Worm (Caenorhabditis elegans) whole organism, late embryonic: ENCODE results near the gene egl-43.

ENCODE experiments used
- C08G9.2 ChIP-seq: sonication (generic microtip); optimal IDR thresholded peaks from 2 replicates; lab custom pipeline; 2016; ENCODE audit warnings: mild to moderate bottlenecking, missing genetic modification characterization, moderate library complexity, missing compliant biosample characterization
- C38D4.7 ChIP-seq: fragments of 200-800 bp; sonication (Bioruptor generic); optimal IDR thresholded peaks from 2 replicates; lab custom pipeline; 2018; ENCODE audit warnings: mild to moderate bottlenecking, missing genetic modification characterization, moderate library complexity, missing compliant biosample characterization
- F13H6.1 ChIP-seq: sonication (generic microtip); optimal IDR thresholded peaks from 2 replicates; lab custom pipeline; 2016; ENCODE audit warnings: missing genetic modification characterization, missing compliant biosample characterization
- K02D7.2 ChIP-seq: sonication (generic microtip); optimal IDR thresholded peaks from 2 replicates; lab custom pipeline; 2017; ENCODE audit warnings: mild to moderate bottlenecking, missing genetic modification characterization, missing compliant biosample characterization
- K09A11.1 ChIP-seq: sonication (generic microtip); optimal IDR thresholded peaks from 2 replicates; lab custom pipeline; 2017; ENCODE audit warnings: antibody characterized with exemption, mild to moderate bottlenecking, missing genetic modification characterization, missing compliant biosample characterization; ENCODE audit not compliant: insufficient read depth
- Y22D7AL.16 ChIP-seq: sonication (generic microtip); optimal IDR thresholded peaks from 2 replicates; lab custom pipeline; 2016; ENCODE audit warnings: missing genetic modification characterization, missing compliant biosample characterization
- ahr-1 ChIP-seq: sonication (generic microtip); optimal IDR thresholded peaks from 2 replicates; lab custom pipeline; 2016; ENCODE audit warnings: missing genetic modification characterization, missing compliant biosample characterization
- ceh-14 ChIP-seq: sonication (generic microtip); optimal IDR thresholded peaks from 2 replicates; lab custom pipeline; 2016; ENCODE audit warnings: missing genotype, missing genetic modification characterization, missing compliant biosample characterization
- ceh-18 ChIP-seq: sonication (generic microtip); optimal IDR thresholded peaks from 2 replicates; lab custom pipeline; 2016; ENCODE audit warnings: missing genetic modification characterization, missing compliant biosample characterization
- ceh-2 ChIP-seq: sonication (generic microtip); optimal IDR thresholded peaks from 2 replicates; lab custom pipeline; 2016; ENCODE audit warnings: missing genotype, missing genetic modification characterization, missing compliant biosample characterization
- ceh-24 ChIP-seq: sonication (generic microtip); optimal IDR thresholded peaks from 2 replicates; lab custom pipeline; 2016; ENCODE audit warnings: mild to moderate bottlenecking, missing genetic modification characterization, missing compliant biosample characterization
- ceh-30 ChIP-seq: fragments of 150-350 bp; optimal IDR thresholded peaks from 2 replicates; lab custom pipeline; 2014; ENCODE audit warnings: missing biosample characterization, missing genetic modification characterization
- ceh-31 ChIP-seq: sonication (generic microtip); optimal IDR thresholded peaks from 2 replicates; lab custom pipeline; 2016; ENCODE audit warnings: missing genetic modification characterization, missing compliant biosample characterization
- ceh-34 ChIP-seq: sonication (generic microtip); optimal IDR thresholded peaks from 2 replicates; lab custom pipeline; 2016; ENCODE audit warnings: mild to moderate bottlenecking, missing genetic modification characterization, missing compliant biosample characterization
- ceh-48 ChIP-seq: sonication (generic microtip); optimal IDR thresholded peaks from 2 replicates; lab custom pipeline; 2016; ENCODE audit warnings: missing genetic modification characterization, inconsistent platforms, missing compliant biosample characterization
- ceh-6 ChIP-seq: fragments of 200-800 bp; sonication (Bioruptor generic); optimal IDR thresholded peaks from 2 replicates; lab custom pipeline; 2018; ENCODE audit warnings: mild to moderate bottlenecking, missing genetic modification characterization, missing compliant biosample characterization
- dve-1 ChIP-seq: sonication (generic microtip); optimal IDR thresholded peaks from 2 replicates; lab custom pipeline; 2017; ENCODE audit warnings: antibody characterized with exemption, mild to moderate bottlenecking, missing genetic modification characterization, missing compliant biosample characterization
- elt-2 ChIP-seq: sonication (generic microtip); optimal IDR thresholded peaks from 2 replicates; lab custom pipeline; 2016; ENCODE audit warnings: missing genetic modification reagents, missing genetic modification characterization, missing compliant biosample characterization
- ets-4 ChIP-seq: sonication (generic microtip); optimal IDR thresholded peaks from 2 replicates; lab custom pipeline; 2016; ENCODE audit warnings: missing genetic modification characterization, missing compliant biosample characterization
- fkh-10 ChIP-seq: fragments of 150-350 bp; optimal IDR thresholded peaks from 2 replicates; lab custom pipeline; 2014; ENCODE audit warnings: missing biosample characterization, missing genetic modification reagents, missing genetic modification characterization
- fkh-6 ChIP-seq: sonication (generic microtip); optimal IDR thresholded peaks from 2 replicates; lab custom pipeline; 2016; ENCODE audit warnings: missing genetic modification characterization, missing compliant biosample characterization
- hlh-8 ChIP-seq: sonication (generic microtip); optimal IDR thresholded peaks from 2 replicates; lab custom pipeline; 2016; ENCODE audit warnings: missing genotype, missing genetic modification characterization, missing compliant biosample characterization
- lin-11 ChIP-seq: fragments of 200-800 bp; sonication (Bioruptor generic); optimal IDR thresholded peaks from 2 replicates; lab custom pipeline; 2018; ENCODE audit warnings: mild to moderate bottlenecking, missing genetic modification characterization, missing compliant biosample characterization
- mec-3 ChIP-seq: sonication (generic microtip); optimal IDR thresholded peaks from 2 replicates; lab custom pipeline; 2016; ENCODE audit warnings: borderline replicate concordance, missing genetic modification characterization, missing compliant biosample characterization
- nfya-1 ChIP-seq: sonication (generic microtip); optimal IDR thresholded peaks from 2 replicates; lab custom pipeline; 2017; ENCODE audit warnings: missing genetic modification characterization, mild to moderate bottlenecking, missing compliant biosample characterization, antibody characterized with exemption, moderate library complexity
- nhr-232 ChIP-seq: sonication (generic microtip); optimal IDR thresholded peaks from 2 replicates; lab custom pipeline; 2016; ENCODE audit warnings: missing genetic modification characterization, missing compliant biosample characterization
- npax-4 ChIP-seq: sonication (generic microtip); optimal IDR thresholded peaks from 2 replicates; lab custom pipeline; 2016; ENCODE audit warnings: missing genetic modification characterization, missing compliant biosample characterization
- odd-2 ChIP-seq: sonication (generic microtip); optimal IDR thresholded peaks from 2 replicates; lab custom pipeline; 2017; ENCODE audit warnings: antibody characterized with exemption, mild to moderate bottlenecking, missing genetic modification characterization, missing compliant biosample characterization
- pax-1 ChIP-seq: fragments of 150-350 bp; optimal IDR thresholded peaks from 2 replicates; lab custom pipeline; 2014; ENCODE audit warnings: missing biosample characterization, missing genetic modification characterization
- pha-2 ChIP-seq: sonication (generic microtip); optimal IDR thresholded peaks from 2 replicates; lab custom pipeline; 2017; ENCODE audit warnings: mild to moderate bottlenecking, missing genetic modification characterization, missing compliant biosample characterization
- pqm-1 ChIP-seq: sonication (generic microtip); optimal IDR thresholded peaks from 2 replicates; lab custom pipeline; 2016; ENCODE audit warnings: missing genetic modification characterization, missing compliant biosample characterization
- pros-1 ChIP-seq: fragments of 150-350 bp; optimal IDR thresholded peaks from 2 replicates; lab custom pipeline; 2014; ENCODE audit warnings: missing biosample characterization, missing genetic modification reagents, missing genetic modification characterization
- ref-2 ChIP-seq: sonication (generic microtip); optimal IDR thresholded peaks from 2 replicates; lab custom pipeline; 2016; ENCODE audit warnings: missing genetic modification characterization, missing compliant biosample characterization
- syd-9 ChIP-seq: sonication (generic microtip); optimal IDR thresholded peaks from 2 replicates; lab custom pipeline; 2016; ENCODE audit warnings: mild to moderate bottlenecking, missing genetic modification characterization, moderate library complexity, missing compliant biosample characterization
- tbx-2 ChIP-seq: sonication (generic microtip); optimal IDR thresholded peaks from 2 replicates; lab custom pipeline; 2016; ENCODE audit warnings: missing genetic modification characterization, missing compliant biosample characterization
- tbx-7 ChIP-seq: sonication (generic microtip); optimal IDR thresholded peaks from 2 replicates; lab custom pipeline; 2016; ENCODE audit warnings: missing genotype, missing genetic modification characterization, missing compliant biosample characterization
- unc-42 ChIP-seq: sonication (generic microtip); optimal IDR thresholded peaks from 2 replicates; lab custom pipeline; 2016; ENCODE audit warnings: missing genotype, missing genetic modification characterization, missing compliant biosample characterization
- unc-55 ChIP-seq: sonication (generic microtip); optimal IDR thresholded peaks from 2 replicates; lab custom pipeline; 2017; ENCODE audit warnings: missing biosample characterization, missing genetic modification reagents, missing genetic modification characterization
- unc-86 ChIP-seq: sonication (generic microtip); optimal IDR thresholded peaks from 2 replicates; lab custom pipeline; 2016; ENCODE audit warnings: missing genetic modification characterization, missing compliant biosample characterization
- zip-5 ChIP-seq: sonication (generic microtip); optimal IDR thresholded peaks from 2 replicates; lab custom pipeline; 2016; ENCODE audit warnings: missing genetic modification characterization, missing compliant biosample characterization
- ztf-16 ChIP-seq: sonication (generic microtip); optimal IDR thresholded peaks from 2 replicates; lab custom pipeline; 2017; ENCODE audit warnings: missing genetic modification characterization, missing compliant biosample characterization

Gene egl-43

DNA sequence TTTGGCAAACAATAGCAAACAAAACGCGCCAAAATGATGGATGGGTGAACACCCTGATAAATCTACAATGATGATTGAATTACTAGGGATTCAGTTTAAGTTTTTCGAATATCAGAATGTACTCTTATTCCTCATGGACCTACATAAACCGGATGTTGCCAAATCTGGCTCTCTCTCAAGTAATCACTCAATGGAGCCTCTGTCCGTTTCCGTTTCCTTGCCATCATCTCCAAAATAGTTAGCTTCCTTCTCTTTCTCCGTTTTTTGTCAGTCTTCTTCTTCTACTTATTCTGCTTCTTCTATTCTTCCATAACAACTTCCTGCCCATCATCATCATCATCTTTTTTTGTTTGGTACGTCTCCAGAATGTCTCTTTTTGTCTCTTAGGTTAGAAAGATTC is 10.3 kb downstream of the egl-43 start:
- TF ChIP-seq ceh-14 (tag; lab: Kevin White, UChicago) (no peak), lin-11 (no peak), pha-2 (no peak), ceh-6 (GFP tag; lab: Kevin White, UChicago) (no peak)

DNA sequence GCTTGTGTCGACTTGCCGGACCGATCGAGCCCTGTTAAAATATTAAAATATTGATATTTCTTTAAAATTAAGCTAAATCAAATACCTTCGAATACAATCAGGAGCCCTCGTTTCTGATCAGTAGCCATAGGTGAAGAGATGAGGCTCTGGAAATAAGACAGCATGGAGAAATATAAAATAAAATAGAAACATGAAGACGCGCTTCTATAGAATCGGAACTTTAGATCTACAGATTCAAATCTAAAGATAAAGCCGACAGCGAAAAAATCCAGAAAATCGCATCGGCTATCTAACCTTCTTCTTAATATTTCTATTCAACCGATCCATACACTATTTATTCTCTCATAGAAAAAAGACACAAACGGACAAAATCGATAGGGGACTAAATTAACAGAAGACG is 12.0 kb downstream of the egl-43 start, which contains the start of gene dtmk-1:
TSS of gene dtmk-1 (minus strand) at position 146 of the 400 bp plus-strand sequence.
- no peak for TF ChIP-seq unc-86 (tag; lab: Kevin White, UChicago)
- TF ChIP-seq ceh-14 (tag; lab: Kevin White, UChicago) = no peak
- no peak for TF ChIP-seq ceh-30
- no peak for TF ChIP-seq zip-5
- TF ChIP-seq ceh-6 (GFP tag; lab: Kevin White, UChicago) = no peak
- TF ChIP-seq syd-9 (tag; lab: Kevin White, UChicago) = no peak
- no peak for TF ChIP-seq nfya-1 (tag; lab: Kevin White, UChicago)
- no peak for TF ChIP-seq F13H6.1 (tag; lab: Kevin White, UChicago)
- no peak for TF ChIP-seq hlh-8 (tag; lab: Kevin White, UChicago)
- TF ChIP-seq odd-2 (tag; lab: Kevin White, UChicago) = no peak

DNA sequence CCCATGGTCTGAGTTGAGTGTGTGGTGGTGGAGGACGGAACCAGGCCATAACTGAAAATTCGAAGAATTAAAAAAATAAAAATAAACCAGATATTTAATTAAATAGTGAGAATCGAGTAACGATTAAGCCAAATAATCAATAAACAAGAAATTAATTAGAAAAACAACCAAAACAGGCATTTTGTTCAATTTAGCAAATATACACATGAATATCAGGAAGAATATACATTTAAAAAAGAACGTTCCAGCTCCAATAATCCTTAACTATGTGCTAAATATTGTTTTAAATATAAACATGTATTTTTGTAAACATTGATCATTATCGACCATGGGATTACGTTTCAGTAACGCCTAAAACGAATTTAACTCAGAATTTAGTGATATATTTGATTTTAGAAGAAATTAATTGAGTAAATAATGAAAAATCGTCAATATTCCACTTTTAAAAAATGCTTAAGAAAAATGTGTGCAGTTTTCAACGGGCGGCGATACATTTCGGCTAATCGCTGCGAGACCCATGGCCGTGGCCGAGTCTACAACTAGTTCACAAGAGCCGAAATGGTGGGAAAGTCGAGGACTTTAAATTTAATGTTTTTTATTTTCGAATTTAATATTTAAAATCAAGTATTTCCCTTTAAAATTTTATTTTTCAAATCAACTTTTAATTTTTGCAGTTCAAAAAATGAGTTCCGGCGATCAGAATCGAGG is 13.2 kb downstream of the egl-43 start, which contains the start of the genes R53.4 and psf-1:
TSS of gene R53.4 (minus strand) at position 51 of the 708 bp plus-strand sequence.
TSS of gene psf-1 (plus strand) at position 675 of the 708 bp plus-strand sequence.
- TF ChIP-seq K09A11.1 (tag; lab: Kevin White, UChicago) (no peak), ahr-1 (peak; percentile 21), tbx-2 (tag; lab: Kevin White, UChicago) (peak; percentile 83), ets-4 (tag; lab: Kevin White, UChicago) (peak; percentile 69), elt-2 (tag; lab: Kevin White, UChicago) (peak; percentile 20), ceh-24 (tag; lab: Kevin White, UChicago) (no peak), ceh-18 (no peak), pax-1 (tag; lab: Kevin White, UChicago) (no peak), C08G9.2 (peak; percentile 74), unc-42 (tag; lab: Kevin White, UChicago) (peak; percentile 25), dve-1 (no peak), tbx-7 (peak; percentile 50), ceh-2 (tag; lab: Kevin White, UChicago) (peak; percentile 75), ztf-16 (tag; lab: Kevin White, UChicago) (no peak), hlh-8 (tag; lab: Kevin White, UChicago) (peak; percentile 43), fkh-6 (tag; lab: Kevin White, UChicago) (no peak), pqm-1 (no peak), ceh-31 (tag; lab: Kevin White, UChicago) (peak; percentile 86), npax-4 (tag; lab: Kevin White, UChicago) (no peak), unc-55 (no peak)

DNA sequence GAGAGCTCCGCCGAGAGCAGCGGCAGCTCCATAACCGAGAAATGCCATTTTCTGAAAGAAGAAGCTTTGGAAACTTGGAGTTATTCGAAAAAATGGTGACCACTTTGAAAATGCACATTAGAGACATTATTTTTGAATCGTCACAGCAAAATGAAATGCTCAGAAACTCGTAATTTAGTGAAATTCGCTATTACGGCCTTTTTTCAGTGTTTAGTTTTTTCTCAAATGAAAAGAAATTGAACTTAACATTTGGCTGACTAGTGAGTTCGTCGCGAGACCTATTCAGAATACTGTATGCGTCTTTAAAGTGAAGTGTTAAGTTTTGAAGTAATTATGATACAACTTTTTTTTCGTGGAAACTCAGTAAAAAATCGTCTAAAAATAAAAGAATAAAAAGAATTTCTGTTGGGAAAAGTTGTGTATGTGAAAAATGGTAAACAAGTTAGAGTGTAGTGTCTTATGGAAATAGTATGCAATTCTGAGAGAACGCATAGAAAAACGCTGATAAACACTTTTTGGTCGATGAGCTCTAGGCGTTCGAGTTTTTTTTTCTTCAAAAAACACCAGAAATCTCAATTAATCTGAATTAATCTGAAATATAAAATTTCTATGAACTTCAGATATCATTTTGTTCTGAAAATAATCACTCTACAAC is 15.6 kb downstream of the egl-43 start, which contains the start of gene R53.5:
TSS of gene R53.5 (minus strand) at position 51 of the 655 bp plus-strand sequence.
- TF ChIP-seq ztf-16 (tag; lab: Kevin White, UChicago) = no peak
- TF ChIP-seq fkh-10 (GFP tag; lab: Kevin White, UChicago) = no peak
- TF ChIP-seq K02D7.2 (tag; lab: Kevin White, UChicago) = no peak
- TF ChIP-seq C38D4.7 (GFP tag; lab: Kevin White, UChicago) = no peak
- no peak for TF ChIP-seq elt-2 (tag; lab: Kevin White, UChicago)
- TF ChIP-seq zip-5 = no peak
- no peak for TF ChIP-seq Y22D7AL.16 (tag; lab: Kevin White, UChicago)
- no peak for TF ChIP-seq ceh-24 (tag; lab: Kevin White, UChicago)
- TF ChIP-seq ceh-48 = no peak
- no peak for TF ChIP-seq pros-1
- no peak for TF ChIP-seq mec-3 (tag; lab: Kevin White, UChicago)
- no peak for TF ChIP-seq nfya-1 (tag; lab: Kevin White, UChicago)
- TF ChIP-seq ref-2 = no peak
- no peak for TF ChIP-seq nhr-232 (tag; lab: Kevin White, UChicago)
- TF ChIP-seq ceh-34 (tag; lab: Kevin White, UChicago) = no peak
- TF ChIP-seq, all 69 proteins: peak for 0
